Fruit fly (Drosophila melanogaster): ENCODE data around the gene Kah.

DNA sequence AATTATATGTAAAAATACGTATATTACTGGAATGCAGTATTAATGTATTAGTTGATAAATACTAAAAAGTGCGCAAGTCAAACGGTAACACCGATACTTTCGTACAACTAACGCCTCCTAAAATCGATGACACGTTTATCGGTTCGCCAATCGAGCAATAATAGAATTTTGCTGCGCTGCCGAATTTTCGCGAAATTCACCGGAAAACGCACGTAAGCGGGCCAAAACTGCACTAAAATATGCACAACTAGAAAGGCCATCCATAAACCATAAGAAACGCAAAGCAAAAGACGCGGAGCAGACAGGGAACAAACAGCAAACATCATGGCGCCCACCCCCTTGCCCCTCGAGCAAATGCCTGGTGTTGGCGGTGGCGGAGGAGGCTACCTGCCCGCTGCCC, 4.0 kb upstream of the Kah start, which contains the start of gene MED14:
- TF ChIP-seq CG11617 (GFP tag; optimal IDR thresholded peaks at IDR 0.05) (no peak), toe (GFP tag; optimal IDR thresholded peaks at IDR 0.05) (no peak), bab1 (GFP tag; optimal IDR thresholded peaks at IDR 0.05) (peak; percentile 56), tj (GFP tag; optimal IDR thresholded peaks at IDR 0.05) (peak; percentile 50), CG12768 (GFP tag; optimal IDR thresholded peaks at IDR 0.05) (no peak), Crg-1 (GFP tag; optimal IDR thresholded peaks at IDR 0.05) (no peak), Mnt (GFP tag; optimal IDR thresholded peaks at IDR 0.05) (no peak), pad (GFP tag; optimal IDR thresholded peaks at IDR 0.05) (no peak), ovo (GFP tag; optimal IDR thresholded peaks at IDR 0.05) (no peak), cnc (optimal IDR thresholded peaks at IDR 0.05) (no peak), CG33017 (tag; optimal IDR thresholded peaks at IDR 0.05) (no peak), kay (GFP tag; ENCODE audit: borderline replicate concordance) (no peak)

All from whole organism, adult.